Fruit fly (Drosophila melanogaster): Measurements from ENCODE around the gene bap.
A peak's percentile ranks its signal among the peaks of the same experiment; 100 is the strongest.

Gene bap

dm6 chr3R:21426795-21427194, 38.1 kb downstream of the bap start:
- TF ChIP-seq salr (GFP tag; optimal IDR thresholded peaks at IDR 0.05) (no peak), Eip93F (GFP tag; optimal IDR thresholded peaks at IDR 0.05) (no peak), OdsH (GFP tag; optimal IDR thresholded peaks at IDR 0.05) (no peak), CG6854 (GFP tag; optimal IDR thresholded peaks at IDR 0.05) (no peak), Lpt (GFP tag; optimal IDR thresholded peaks at IDR 0.05) (no peak), CG7368 (GFP tag; optimal IDR thresholded peaks at IDR 0.05) (no peak), Sox102F (GFP tag; optimal IDR thresholded peaks at IDR 0.05) (no peak), CG8119 (GFP tag; IDR thresholded peaks at IDR 0.05) (no peak), Hr4 (GFP tag; optimal IDR thresholded peaks at IDR 0.05) (no peak), CG6163 (GFP tag; IDR thresholded peaks at IDR 0.05) (no peak)

- TF ChIP-seq ss (GFP tag; optimal IDR thresholded peaks at IDR 0.05), result peak in 1 of 2 experiments; percentile 27
- TF ChIP-seq dsx (GFP tag; optimal IDR thresholded peaks at IDR 0.05; ENCODE audit: poor library complexity, severe bottlenecking), result peak; percentile 2
- TF ChIP-seq svp (GFP tag), result no peak
Measured at dm6 chr3R:21433879-21434559, 45.3 kb downstream of the bap start, which contains the start of gene lbl. lbl (minus strand) TSS chr3R:21434133.

- TF ChIP-seq vri (GFP tag; optimal IDR thresholded peaks at IDR 0.05), result no peak
- no peak for TF ChIP-seq Blimp-1 (GFP tag; optimal IDR thresholded peaks at IDR 0.05)
- no peak for TF ChIP-seq CG1621 (tag; optimal IDR thresholded peaks at IDR 0.05)
- no peak for TF ChIP-seq acj6 (GFP tag; optimal IDR thresholded peaks at IDR 0.05)
- no peak for TF ChIP-seq svp (GFP tag)
- no peak for TF ChIP-seq CG11294 (GFP tag; IDR thresholded peaks at IDR 0.05)
- no peak for TF ChIP-seq CG6792 (GFP tag; optimal IDR thresholded peaks at IDR 0.05)
- no peak for TF ChIP-seq Hr39 (GFP tag; optimal IDR thresholded peaks at IDR 0.05)
- TF ChIP-seq Lpt (GFP tag; optimal IDR thresholded peaks at IDR 0.05), result no peak
- no peak for TF ChIP-seq Ets96B (tag; optimal IDR thresholded peaks at IDR 0.05)
- TF ChIP-seq fkh (GFP tag; optimal IDR thresholded peaks at IDR 0.05), result no peak
- no peak for TF ChIP-seq CG7368 (GFP tag; optimal IDR thresholded peaks at IDR 0.05)
- TF ChIP-seq Sox102F (GFP tag; optimal IDR thresholded peaks at IDR 0.05), result no peak
- TF ChIP-seq eg (GFP tag; IDR thresholded peaks at IDR 0.05), result no peak
Measured at dm6 chr3R:21437515-21438090, 48.9 kb downstream of the bap start.

Measured in whole organism, prepupa.